Worm (Caenorhabditis elegans) whole organism, midembryonic: ENCODE measurements around the gene W09G10.9.

Experiments
- flt-1 ChIP-seq: fragments of 200-800 bp; sonication (Bioruptor generic); IDR thresholded peaks from 2 replicates; pipeline ENCODE4 v1.3.6; 2022; ENCODE audit warnings: missing genetic modification characterization, missing compliant biosample characterization
- klf-2 ChIP-seq: fragments of 200-800 bp; sonication (Bioruptor generic); conservative IDR thresholded peaks from 2 replicates; pipeline ENCODE4 v1.3.6; 2022; ENCODE audit warnings: missing genetic modification reagents, missing genetic modification characterization, missing compliant biosample characterization
- med-1 ChIP-seq: sonication (generic microtip); optimal IDR thresholded peaks from 2 replicates; lab custom pipeline; 2017; ENCODE audit warnings: missing genetic modification characterization, mild to moderate bottlenecking, missing compliant biosample characterization, antibody characterized with exemption, missing genetic modification reagents; ENCODE audit not compliant: insufficient read depth
- ref-1 ChIP-seq: fragments of 200-800 bp; sonication (Bioruptor generic); conservative IDR thresholded peaks from 2 replicates; pipeline ENCODE4 v1.3.6; 2022; ENCODE audit warnings: missing genetic modification reagents, missing genetic modification characterization, missing compliant biosample characterization
- ztf-23 ChIP-seq: fragments of 200-800 bp; sonication (Bioruptor generic); IDR thresholded peaks from 2 replicates; pipeline ENCODE4 v1.3.6; 2022; ENCODE audit warnings: missing genetic modification reagents, missing genetic modification characterization, missing compliant biosample characterization

- TF ChIP-seq flt-1 (GFP tag; lab: Robert Waterston, UW) (no peak), ztf-23 (no peak), med-1 (GFP tag; lab: Kevin White, UChicago) (no peak), ref-1 (GFP tag; lab: Robert Waterston, UW) (no peak), klf-2 (GFP tag; lab: Robert Waterston, UW) (no peak)
Observed at ce11 chrII:3502011-3502410, 19.6 kb upstream of the W09G10.9 start.
